Fruit fly (Drosophila melanogaster) whole organism, embryonic: ENCODE results near the gene MICU3.
A peak's percentile ranks its signal among the peaks of the same experiment; 100 is the strongest.

Experiments
- Atf6 ChIP-seq: fragments of 200-800 bp; sonication (Bioruptor generic); IDR thresholded peaks from 2 replicates; pipeline ENCODE4 v1.3.6; 2022; ENCODE audit warnings: missing biosample characterization, missing genetic modification characterization
- BEAF-32 ChIP-seq: fragments of 200-800 bp; sonication (Bioruptor generic); optimal IDR thresholded peaks from 3 replicates; lab custom pipeline; 2017; ENCODE audit warnings: missing biosample characterization, missing genetic modification characterization, mild to moderate bottlenecking, moderate library complexity, missing genetic modification reagents
- Bdp1 ChIP-seq: fragments of 200-800 bp; sonication (Bioruptor generic); optimal IDR thresholded peaks from 3 replicates; lab custom pipeline; 2016; ENCODE audit warnings: missing biosample characterization, missing genetic modification characterization
- CG10543 ChIP-seq: fragments of 200-800 bp; sonication (Bioruptor generic); optimal IDR thresholded peaks from 3 replicates; lab custom pipeline; 2017; ENCODE audit warnings: missing biosample characterization, mild to moderate bottlenecking, missing genetic modification characterization, moderate library complexity
- CG12071 ChIP-seq: fragments of 200-800 bp; sonication (Bioruptor generic); optimal IDR thresholded peaks from 3 replicates; lab custom pipeline; 2018; ENCODE audit warnings: missing biosample characterization, mild to moderate bottlenecking, missing genetic modification characterization
- CG13287 ChIP-seq: fragments of 200-800 bp; sonication (Bioruptor generic); IDR thresholded peaks from 2 replicates; pipeline ENCODE4 v1.3.6; 2022; ENCODE audit warnings: missing biosample characterization, missing genetic modification characterization; ENCODE audit not compliant: partially characterized antibody
- CG15073 ChIP-seq: fragments of 200-800 bp; sonication (Bioruptor generic); optimal IDR thresholded peaks from 2 replicates; lab custom pipeline; 2016; ENCODE audit warnings: missing biosample characterization, missing genetic modification characterization
- CG18476 ChIP-seq: fragments of 200-800 bp; sonication (Bioruptor generic); optimal IDR thresholded peaks from 2 replicates; lab custom pipeline; 2016; ENCODE audit warnings: missing biosample characterization, mild to moderate bottlenecking, missing genetic modification characterization
- CG30403 ChIP-seq: fragments of 200-800 bp; sonication (Bioruptor generic); optimal IDR thresholded peaks from 3 replicates; lab custom pipeline; 2016; ENCODE audit warnings: missing biosample characterization, missing genetic modification characterization
- CG34224 ChIP-seq: fragments of 200-800 bp; sonication (Bioruptor generic); IDR thresholded peaks from 3 replicates; pipeline ENCODE4 v1.3.6; 2022; ENCODE audit warnings: missing biosample characterization, missing genetic modification characterization; ENCODE audit not compliant: partially characterized antibody
- CG42726 ChIP-seq: fragments of 200-800 bp; sonication (Bioruptor generic); IDR thresholded peaks from 2 replicates; pipeline ENCODE4 v1.3.6; 2022; ENCODE audit warnings: missing biosample characterization, missing genetic modification characterization; ENCODE audit not compliant: partially characterized antibody
- CG4404 ChIP-seq: fragments of 200-800 bp; sonication (Bioruptor generic); IDR thresholded peaks from 2 replicates; pipeline ENCODE4 v1.3.6; 2022; ENCODE audit warnings: missing biosample characterization, missing genetic modification characterization
- CG6813 ChIP-seq: fragments of 200-800 bp; sonication (Bioruptor generic); optimal IDR thresholded peaks from 2 replicates; lab custom pipeline; 2017; ENCODE audit warnings: missing biosample characterization, missing genetic modification characterization, mild to moderate bottlenecking, moderate library complexity, missing genetic modification reagents
- CHES-1-like ChIP-seq: fragments of 200-800 bp; sonication (Bioruptor generic); optimal IDR thresholded peaks from 2 replicates; lab custom pipeline; 2016; ENCODE audit warnings: missing biosample characterization, missing genetic modification characterization
- Chrac-16 ChIP-seq: fragments of 200-800 bp; sonication (Bioruptor generic); optimal IDR thresholded peaks from 3 replicates; lab custom pipeline; 2016; ENCODE audit warnings: missing biosample characterization, missing genetic modification characterization
- D19B ChIP-seq: fragments of 200-800 bp; sonication (Bioruptor generic); optimal IDR thresholded peaks from 2 replicates; lab custom pipeline; 2017; ENCODE audit warnings: missing biosample characterization, mild to moderate bottlenecking, missing genetic modification characterization
- Dip2 ChIP-seq: fragments of 200-800 bp; sonication (Bioruptor generic); IDR thresholded peaks from 2 replicates; pipeline ENCODE4 v1.3.6; 2022; ENCODE audit warnings: missing biosample characterization, missing genetic modification characterization
- Drgx ChIP-seq: fragments of 200-800 bp; sonication (Bioruptor generic); IDR thresholded peaks from 2 replicates; pipeline ENCODE4 v1.3.6; 2022; ENCODE audit warnings: missing biosample characterization, missing genetic modification characterization
- HHEX ChIP-seq: fragments of 200-800 bp; sonication (Bioruptor generic); optimal IDR thresholded peaks from 3 replicates; lab custom pipeline; 2017; ENCODE audit warnings: missing biosample characterization, mild to moderate bottlenecking, missing genetic modification characterization, missing genetic modification reagents
- HLH4C ChIP-seq: fragments of 200-800 bp; sonication (Bioruptor generic); IDR thresholded peaks from 3 replicates; pipeline ENCODE4 v1.3.6; 2022; ENCODE audit warnings: missing biosample characterization, missing genetic modification characterization; ENCODE audit not compliant: partially characterized antibody
- Hr78 ChIP-seq, 2 experiments: fragments of 200-800 bp in 1 of 2; fragments of >200 bp in 1 of 2; sonication (Bioruptor generic) in 1 of 2; optimal IDR thresholded peaks; 2 replicates each; lab custom pipeline; 2017 to 2019; ENCODE audit warnings: missing biosample characterization in 2 of 2, missing genetic modification characterization in 2 of 2, mild to moderate bottlenecking in 1 of 2, moderate library complexity in 1 of 2
- MBD-R2 ChIP-seq: fragments of 200-800 bp; sonication (Bioruptor generic); IDR thresholded peaks from 2 replicates; pipeline ENCODE4 v1.3.6; 2022; ENCODE audit warnings: missing biosample characterization, missing genetic modification characterization
- NK7.1 ChIP-seq: fragments of 200-800 bp; sonication (Bioruptor generic); optimal IDR thresholded peaks from 3 replicates; lab custom pipeline; 2016; ENCODE audit warnings: missing biosample characterization, missing genetic modification characterization
- Nf-YB ChIP-seq: fragments of 200-800 bp; sonication (Bioruptor generic); optimal IDR thresholded peaks from 3 replicates; lab custom pipeline; 2019; ENCODE audit warnings: missing biosample characterization, mild to moderate bottlenecking, missing genetic modification characterization, moderate library complexity
- Pdp1 ChIP-seq, 2 experiments: fragments of 200-800 bp; sonication (Bioruptor generic); optimal IDR thresholded peaks; 3 replicates each; lab custom pipeline; 2016; ENCODE audit warnings: missing biosample characterization in 2 of 2, missing genetic modification characterization in 2 of 2, mild to moderate bottlenecking in 1 of 2, moderate library complexity in 1 of 2
- Poxn ChIP-seq: fragments of 200-800 bp; sonication (Bioruptor generic); IDR thresholded peaks from 2 replicates; pipeline ENCODE4 v1.3.6; 2022; ENCODE audit warnings: missing biosample characterization, missing genetic modification characterization
- Sox100B ChIP-seq: fragments of 200-800 bp; sonication (Bioruptor generic); optimal IDR thresholded peaks from 3 replicates; lab custom pipeline; 2018; ENCODE audit warnings: missing biosample characterization, mild to moderate bottlenecking, missing genetic modification characterization
- Ssrp ChIP-seq: fragments of 200-800 bp; sonication (Bioruptor generic); optimal IDR thresholded peaks from 2 replicates; lab custom pipeline; 2018; ENCODE audit warnings: missing biosample characterization, mild to moderate bottlenecking, missing genetic modification characterization, moderate library complexity
- Stat92E ChIP-seq, 3 experiments: fragments of >200 bp in 2 of 3; fragments of 200-800 bp in 1 of 3; sonication (Bioruptor generic) in 1 of 3; optimal IDR thresholded peaks; 2 replicates each; lab custom pipeline; 2017 to 2019; ENCODE audit warnings: missing biosample characterization in 3 of 3, missing genetic modification characterization in 3 of 3, mild to moderate bottlenecking in 1 of 3, moderate library complexity in 1 of 3
- ac ChIP-seq: fragments of 200-800 bp; sonication (Bioruptor generic); optimal IDR thresholded peaks from 3 replicates; lab custom pipeline; 2017; ENCODE audit warnings: missing biosample characterization, mild to moderate bottlenecking, missing genetic modification characterization
- cas ChIP-seq: fragments of 200-800 bp; sonication (Bioruptor generic); IDR thresholded peaks from 2 replicates; pipeline ENCODE4 v1.3.6; 2022; ENCODE audit warnings: missing biosample characterization, missing genetic modification characterization
- crc ChIP-seq: fragments of 200-800 bp; sonication (Bioruptor generic); optimal IDR thresholded peaks from 2 replicates; lab custom pipeline; 2016; ENCODE audit warnings: missing biosample characterization, missing genetic modification characterization
- danr ChIP-seq: fragments of 200-800 bp; sonication (Bioruptor generic); IDR thresholded peaks from 2 replicates; pipeline ENCODE4 v1.3.6; 2022; ENCODE audit warnings: missing biosample characterization, missing genetic modification characterization
- fd3F ChIP-seq: fragments of 200-800 bp; sonication (Bioruptor generic); optimal IDR thresholded peaks from 2 replicates; lab custom pipeline; 2018; ENCODE audit warnings: missing biosample characterization, mild to moderate bottlenecking, missing genetic modification characterization, moderate library complexity
- fd64A ChIP-seq: fragments of 200-800 bp; sonication (Bioruptor generic); optimal IDR thresholded peaks from 3 replicates; lab custom pipeline; 2018; ENCODE audit warnings: missing biosample characterization, mild to moderate bottlenecking, missing genetic modification characterization
- gem ChIP-seq: fragments of 200-800 bp; sonication (Bioruptor generic); optimal IDR thresholded peaks from 2 replicates; lab custom pipeline; 2019; ENCODE audit warnings: missing biosample characterization, mild to moderate bottlenecking, missing genetic modification characterization, moderate library complexity
- hb ChIP-seq: fragments of 200-800 bp; sonication (Bioruptor generic); IDR thresholded peaks from 3 replicates; pipeline ENCODE4 v1.3.6; 2022; ENCODE audit warnings: missing biosample characterization, missing genetic modification characterization; ENCODE audit not compliant: partially characterized antibody
- hkb ChIP-seq, 2 experiments: fragments of 200-800 bp in 1 of 2; fragments of >200 bp in 1 of 2; sonication (Bioruptor generic) in 1 of 2; IDR thresholded peaks in 1 of 2; optimal IDR thresholded peaks in 1 of 2; 2 replicates each; pipeline versions ENCODE4 v1.3.6 to Lab custom; 2017 to 2022; ENCODE audit warnings: missing biosample characterization in 1 of 2, missing genetic modification characterization in 1 of 2
- nmo ChIP-seq: fragments of 200-800 bp; sonication (Bioruptor generic); optimal IDR thresholded peaks from 2 replicates; lab custom pipeline; 2018; ENCODE audit warnings: missing biosample characterization, mild to moderate bottlenecking, missing genetic modification characterization, moderate library complexity
- oc ChIP-seq: fragments of 200-800 bp; sonication (Bioruptor generic); optimal IDR thresholded peaks from 2 replicates; lab custom pipeline; 2018; ENCODE audit warnings: missing biosample characterization, mild to moderate bottlenecking, missing genetic modification characterization, moderate library complexity
- pan ChIP-seq, 4 experiments: fragments of >200 bp in 3 of 4; fragments of 200-800 bp in 1 of 4; sonication (Bioruptor generic) in 1 of 4; optimal IDR thresholded peaks in 3 of 4; IDR thresholded peaks in 1 of 4; 2 replicates each; pipeline versions ENCODE4 v1.3.6 to Lab custom; 2017 to 2022; ENCODE audit warnings: missing biosample characterization in 2 of 4, missing genetic modification characterization in 2 of 4, mixed read lengths in 1 of 4
- rib ChIP-seq: fragments of 200-800 bp; sonication (Bioruptor generic); IDR thresholded peaks from 2 replicates; pipeline ENCODE4 v1.3.6; 2022; ENCODE audit warnings: missing biosample characterization, missing genetic modification characterization
- seq ChIP-seq: fragments of 200-800 bp; sonication (Bioruptor generic); IDR thresholded peaks from 2 replicates; pipeline ENCODE4 v1.3.6; 2022; ENCODE audit warnings: missing biosample characterization, missing genetic modification characterization
- slbo ChIP-seq: fragments of 200-800 bp; sonication (Bioruptor generic); IDR thresholded peaks from 2 replicates; pipeline ENCODE4 v1.3.6; 2022; ENCODE audit warnings: missing biosample characterization, missing genetic modification characterization
- sr ChIP-seq: fragments of 200-800 bp; sonication (Bioruptor generic); IDR thresholded peaks from 3 replicates; pipeline ENCODE4 v1.3.6; 2022; ENCODE audit warnings: missing biosample characterization, missing genetic modification characterization
- vvl ChIP-seq: fragments of 200-800 bp; sonication (Bioruptor generic); IDR thresholded peaks from 2 replicates; pipeline ENCODE4 v1.3.6; 2022; ENCODE audit warnings: missing biosample characterization, missing genetic modification characterization
- zfh1 ChIP-seq: fragments of 200-800 bp; sonication (Bioruptor generic); IDR thresholded peaks from 3 replicates; pipeline ENCODE4 v1.3.6; 2022; ENCODE audit warnings: missing biosample characterization, missing genetic modification characterization

The MICU3 gene

dm6 chr3R:19890340-19890998 lies 43.4 kb downstream of the MICU3 start, which contains the start of gene CG4733 (continued):
- TF ChIP-seq hb (GFP tag; lab: Robert Waterston, UW) (no peak), zfh1 (GFP tag; lab: Robert Waterston, UW) (no peak), CG30403 (peak; percentile 31), seq (no peak), CG4404 (GFP tag; lab: Robert Waterston, UW) (no peak), Poxn (no peak), Pdp1 (GFP tag; optimal IDR thresholded peaks at IDR 0.05; lab: Kevin White, UChicago) (no peak), crc (GFP tag; lab: Kevin White, UChicago) (no peak), Sox100B (GFP tag; lab: Kevin White, UChicago) (peak; percentile 38), CG42726 (GFP tag; lab: Robert Waterston, UW) (no peak), hkb (optimal IDR thresholded peaks at IDR 0.05; lab: Kevin White, UChicago) (no peak), hkb (GFP tag; IDR thresholded peaks at IDR 0.05; lab: Robert Waterston, UW) (no peak), Bdp1 (GFP tag; lab: Kevin White, UChicago) (no peak), NK7.1 (GFP tag; lab: Kevin White, UChicago) (no peak), vvl (GFP tag; lab: Robert Waterston, UW) (no peak), Nf-YB (GFP tag; lab: Kevin White, UChicago) (peak; percentile 5), gem (tag; lab: Kevin White, UChicago) (peak; percentile 43), CG15073 (no peak), HLH4C (GFP tag; lab: Robert Waterston, UW) (no peak), Stat92E (GFP tag; optimal IDR thresholded peaks at IDR 0.05; lab: Kevin White, UChicago) (no peak), Chrac-16 (GFP tag; lab: Kevin White, UChicago) (peak; percentile 1), CG10543 (GFP tag; lab: Kevin White, UChicago) (peak; percentile 25), fd64A (no peak), danr (no peak), CG12071 (GFP tag; lab: Kevin White, UChicago) (no peak), sr (GFP tag; lab: Robert Waterston, UW) (peak; percentile 66; the same call in 1 of the 3 replicates), fd3F (GFP tag; lab: Kevin White, UChicago) (no peak), Hr78 (GFP tag; optimal IDR thresholded peaks at IDR 0.05; lab: Kevin White, UChicago) (peak in 1 of 2 experiments; percentile 14), CG6813 (no peak), CG34224 (GFP tag; lab: Robert Waterston, UW) (0 out of 3 replicates have a peak, but pooled peaks have one; percentile 15), oc (tag; lab: Kevin White, UChicago) (no peak), CG13287 (GFP tag; lab: Robert Waterston, UW) (peak; percentile 30), Ssrp (tag; lab: Kevin White, UChicago) (peak; percentile 18), pan (optimal IDR thresholded peaks at IDR 0.05; lab: Kevin White, UChicago) (no peak), pan (GFP tag; optimal IDR thresholded peaks at IDR 0.05 in 1 of 2, IDR thresholded peaks at IDR 0.05 in 1 of 2) (no peak), BEAF-32 (GFP tag; lab: Kevin White, UChicago) (peak; percentile 41), MBD-R2 (GFP tag; lab: Robert Waterston, UW) (no peak), CG18476 (GFP tag; lab: Kevin White, UChicago) (no peak), Dip2 (no peak), D19B (GFP tag; lab: Kevin White, UChicago) (no peak), slbo (no peak), cas (GFP tag; lab: Robert Waterston, UW) (0 out of 2 replicates have a peak, but pooled peaks have one; percentile 23), CHES-1-like (GFP tag; lab: Kevin White, UChicago) (no peak), Atf6 (no peak; the same call in 1 of the 2 replicates), rib (GFP tag; lab: Robert Waterston, UW) (no peak), nmo (GFP tag; lab: Kevin White, UChicago) (peak; percentile 1), ac (GFP tag; lab: Kevin White, UChicago) (no peak), HHEX (GFP tag; lab: Kevin White, UChicago) (peak; percentile 30), Drgx (peak; percentile 49)
